Worm (Caenorhabditis elegans): ENCODE results near the gene Y54E2A.4.

- TF ChIP-seq ceh-28 (tag; optimal IDR thresholded peaks at IDR 0.05), result no peak
- TF ChIP-seq elt-2 (tag; optimal IDR thresholded peaks at IDR 0.05), result no peak
- no peak for TF ChIP-seq jun-1 (tag; optimal IDR thresholded peaks at IDR 0.05)
- no peak for TF ChIP-seq nhr-76 (tag; optimal IDR thresholded peaks at IDR 0.05)
- TF ChIP-seq snpc-4 (tag; optimal IDR thresholded peaks at IDR 0.05), result no peak
- no peak for TF ChIP-seq tbx-2 (tag; optimal IDR thresholded peaks at IDR 0.05)
- no peak for TF ChIP-seq fos-1 (tag; optimal IDR thresholded peaks at IDR 0.05)
- TF ChIP-seq elt-1 (tag; optimal IDR thresholded peaks at IDR 0.05), result no peak
- no peak for TF ChIP-seq nhr-77 (tag; optimal IDR thresholded peaks at IDR 0.05)
- TF ChIP-seq ama-1 (optimal IDR thresholded peaks at IDR 0.05), result no peak
- no peak for TF ChIP-seq nhr-43 (tag; optimal IDR thresholded peaks at IDR 0.05; ENCODE audit: poor library complexity, severe bottlenecking)
- TF ChIP-seq nhr-12 (tag; optimal IDR thresholded peaks at IDR 0.05), result no peak
- no peak for TF ChIP-seq nhr-28 (tag; optimal IDR thresholded peaks at IDR 0.05)
- no peak for TF ChIP-seq lin-39 (tag; optimal IDR thresholded peaks at IDR 0.05)
These were observed 15.3 kb upstream of the Y54E2A.4 start, which contains the start of gene npr-34 for ce11 chrII:14739143-14739542.

All from whole organism, L3 larva.